Fruit fly (Drosophila melanogaster): ENCODE results near the gene Acbp5.
A peak's percentile ranks its signal among the peaks of the same experiment; 100 is the strongest.

Acbp5 gene

dm6 chr3L:8827133-8827867 is 39.0 kb upstream of the Acbp5 start, which contains the start of gene dally (continued):
- no peak for TF ChIP-seq Blimp-1 (GFP tag; optimal IDR thresholded peaks at IDR 0.05)
- no peak for TF ChIP-seq achi (GFP tag; optimal IDR thresholded peaks at IDR 0.05)
- TF ChIP-seq cyc (GFP tag; optimal IDR thresholded peaks at IDR 0.05), result no peak
- TF ChIP-seq CG11762 (GFP tag; optimal IDR thresholded peaks at IDR 0.05; ENCODE audit: insufficient read depth), result no peak
- no peak for TF ChIP-seq Eip93F (GFP tag; optimal IDR thresholded peaks at IDR 0.05)
- no peak for TF ChIP-seq acj6 (GFP tag; optimal IDR thresholded peaks at IDR 0.05)
- TF ChIP-seq topi (GFP tag; optimal IDR thresholded peaks at IDR 0.05), result peak; percentile 30
- peak; percentile 9 for TF ChIP-seq CG8632 (GFP tag; optimal IDR thresholded peaks at IDR 0.05)
- TF ChIP-seq CG6792 (GFP tag; optimal IDR thresholded peaks at IDR 0.05), result no peak
- no peak for TF ChIP-seq Sox15 (GFP tag; optimal IDR thresholded peaks at IDR 0.05)
- peak; percentile 8 for TF ChIP-seq CG3919 (GFP tag; optimal IDR thresholded peaks at IDR 0.05)
- TF ChIP-seq Hr4 (GFP tag; optimal IDR thresholded peaks at IDR 0.05), result no peak
- peak; percentile 37 for TF ChIP-seq OdsH (GFP tag; optimal IDR thresholded peaks at IDR 0.05)
- TF ChIP-seq svp (GFP tag), result no peak
- no peak for TF ChIP-seq CG32006 (GFP tag; optimal IDR thresholded peaks at IDR 0.05)
- TF ChIP-seq dsx (GFP tag; optimal IDR thresholded peaks at IDR 0.05; ENCODE audit: poor library complexity, severe bottlenecking), result peak; percentile 47
- no peak for TF ChIP-seq Ets21C (GFP tag; optimal IDR thresholded peaks at IDR 0.05)
- peak; percentile 64 for TF ChIP-seq CG9139 (GFP tag; optimal IDR thresholded peaks at IDR 0.05)
- TF ChIP-seq CG8319 (GFP tag; optimal IDR thresholded peaks at IDR 0.05), result no peak
- TF ChIP-seq CG7368 (GFP tag; optimal IDR thresholded peaks at IDR 0.05), result peak; percentile 45
- peak; percentile 40 for TF ChIP-seq fkh (GFP tag; optimal IDR thresholded peaks at IDR 0.05)
- TF ChIP-seq CG11294 (GFP tag; IDR thresholded peaks at IDR 0.05), result no peak
- TF ChIP-seq CG31627 (GFP tag; optimal IDR thresholded peaks at IDR 0.05), result no peak
- TF ChIP-seq fd59A (GFP tag; optimal IDR thresholded peaks at IDR 0.05), result no peak
- TF ChIP-seq fd85E (GFP tag; optimal IDR thresholded peaks at IDR 0.05), result no peak
- TF ChIP-seq Sox14 (GFP tag; optimal IDR thresholded peaks at IDR 0.05), result peak; percentile 27
- peak; percentile 84 for TF ChIP-seq Eip78C (GFP tag)
- TF ChIP-seq CG6163 (GFP tag; IDR thresholded peaks at IDR 0.05), result peak; percentile 75
- TF ChIP-seq CG10669 (GFP tag; optimal IDR thresholded peaks at IDR 0.05), result peak; percentile 17
- no peak for TF ChIP-seq CG34406 (GFP tag; optimal IDR thresholded peaks at IDR 0.05)
- no peak for TF ChIP-seq CG3032 (tag; optimal IDR thresholded peaks at IDR 0.05)
- peak; percentile 27 for TF ChIP-seq lz (GFP tag; optimal IDR thresholded peaks at IDR 0.05)
- peak; percentile 64 for TF ChIP-seq Sox102F (GFP tag; optimal IDR thresholded peaks at IDR 0.05)
- TF ChIP-seq esn (GFP tag; optimal IDR thresholded peaks at IDR 0.05), result peak; percentile 60
- TF ChIP-seq CG8119 (GFP tag; IDR thresholded peaks at IDR 0.05), result peak; percentile 57; the same call in 1 of the 3 replicates
- peak; percentile 53 for TF ChIP-seq CG6854 (GFP tag; optimal IDR thresholded peaks at IDR 0.05)
- TF ChIP-seq dac (GFP tag; optimal IDR thresholded peaks at IDR 0.05), result no peak
- peak; percentile 64 for TF ChIP-seq net (GFP tag; optimal IDR thresholded peaks at IDR 0.05)
- no peak for TF ChIP-seq CG6808 (GFP tag; optimal IDR thresholded peaks at IDR 0.05)

- TF ChIP-seq Sox15 (GFP tag; optimal IDR thresholded peaks at IDR 0.05) (no peak), CG10631 (GFP tag; optimal IDR thresholded peaks at IDR 0.05) (no peak), net (GFP tag; optimal IDR thresholded peaks at IDR 0.05) (no peak), Sox102F (GFP tag; optimal IDR thresholded peaks at IDR 0.05) (no peak), CG16779 (tag; optimal IDR thresholded peaks at IDR 0.05) (no peak), CG6808 (GFP tag; optimal IDR thresholded peaks at IDR 0.05) (no peak), CG8319 (GFP tag; optimal IDR thresholded peaks at IDR 0.05) (no peak), Met (GFP tag; optimal IDR thresholded peaks at IDR 0.05) (no peak), eg (GFP tag; IDR thresholded peaks at IDR 0.05) (no peak), CG6276 (GFP tag; optimal IDR thresholded peaks at IDR 0.05) (no peak), acj6 (GFP tag; optimal IDR thresholded peaks at IDR 0.05) (no peak), CG11294 (GFP tag; IDR thresholded peaks at IDR 0.05) (no peak), CG31627 (GFP tag; optimal IDR thresholded peaks at IDR 0.05) (no peak), CG8119 (GFP tag; IDR thresholded peaks at IDR 0.05) (no peak), Eip93F (GFP tag; optimal IDR thresholded peaks at IDR 0.05) (no peak), CG15336 (GFP tag; IDR thresholded peaks at IDR 0.05) (no peak), spab (GFP tag; optimal IDR thresholded peaks at IDR 0.05) (no peak)
Observed at dm6 chr3L:8826038-8826437, 37.7 kb upstream of the Acbp5 start.

All from whole organism, prepupa.